Fruit fly (Drosophila melanogaster) whole organism, adult: Measurements from ENCODE around the gene Hpd.

ENCODE experiments used
- CG11617 ChIP-seq: fragments of 200-800 bp; sonication (Bioruptor generic); optimal IDR thresholded peaks from 2 replicates; lab custom pipeline; 2017; ENCODE audit warnings: mild to moderate bottlenecking, missing biosample characterization, missing genetic modification reagents, missing genetic modification characterization
- CG12768 ChIP-seq: fragments of 200-800 bp; sonication (Bioruptor generic); optimal IDR thresholded peaks from 2 replicates; lab custom pipeline; 2017; ENCODE audit warnings: missing biosample characterization, missing genetic modification characterization, mild to moderate bottlenecking, moderate library complexity, missing genetic modification reagents
- CG14711 ChIP-seq: fragments of 200-800 bp; sonication (Bioruptor generic); optimal IDR thresholded peaks from 2 replicates; lab custom pipeline; 2018; ENCODE audit warnings: missing biosample characterization, mild to moderate bottlenecking, missing genetic modification characterization, moderate library complexity
- CG1620 ChIP-seq: fragments of 200-800 bp; sonication (Bioruptor generic); optimal IDR thresholded peaks from 2 replicates; lab custom pipeline; 2016; ENCODE audit warnings: missing biosample characterization, missing genetic modification characterization
- CG33017 ChIP-seq: fragments of 200-800 bp; sonication (Bioruptor generic); optimal IDR thresholded peaks from 2 replicates; lab custom pipeline; 2018; ENCODE audit warnings: missing biosample characterization, mild to moderate bottlenecking, missing genetic modification characterization, moderate library complexity
- CG5204 ChIP-seq: fragments of 200-800 bp; sonication (Bioruptor generic); optimal IDR thresholded peaks from 2 replicates; lab custom pipeline; 2016; ENCODE audit warnings: missing biosample characterization, missing genetic modification characterization
- CG7045 ChIP-seq: fragments of 200-800 bp; sonication (Bioruptor generic); optimal IDR thresholded peaks from 2 replicates; lab custom pipeline; 2017; ENCODE audit warnings: missing biosample characterization, mild to moderate bottlenecking, missing genetic modification characterization
- CG7101 ChIP-seq: fragments of 200-800 bp; sonication (Bioruptor generic); optimal IDR thresholded peaks from 2 replicates; lab custom pipeline; 2018; ENCODE audit warnings: missing biosample characterization, mild to moderate bottlenecking, missing genetic modification characterization, moderate library complexity
- Clk ChIP-seq: fragments of 200-800 bp; sonication (Bioruptor generic); optimal IDR thresholded peaks from 2 replicates; lab custom pipeline; 2017; ENCODE audit warnings: missing biosample characterization, missing genetic modification characterization
- Crg-1 ChIP-seq: fragments of 200-800 bp; sonication (Bioruptor generic); optimal IDR thresholded peaks from 2 replicates; lab custom pipeline; 2016; ENCODE audit warnings: missing biosample characterization, missing genetic modification characterization
- Hr96 ChIP-seq: fragments of 200-800 bp; sonication (Bioruptor generic); optimal IDR thresholded peaks from 2 replicates; lab custom pipeline; 2016; ENCODE audit warnings: missing biosample characterization, missing genetic modification characterization
- Mnt ChIP-seq: fragments of 200-800 bp; sonication (Bioruptor generic); optimal IDR thresholded peaks from 2 replicates; lab custom pipeline; 2016; ENCODE audit warnings: missing biosample characterization, mild to moderate bottlenecking, missing genetic modification characterization
- bab1 ChIP-seq: fragments of 200-800 bp; sonication (Bioruptor generic); optimal IDR thresholded peaks from 3 replicates; lab custom pipeline; 2019; ENCODE audit warnings: missing biosample characterization, mild to moderate bottlenecking, missing genetic modification characterization, moderate library complexity
- cic ChIP-seq: fragments of 200-800 bp; sonication (Bioruptor generic); optimal IDR thresholded peaks from 2 replicates; lab custom pipeline; 2017; ENCODE audit warnings: missing biosample characterization, mild to moderate bottlenecking, missing genetic modification characterization, moderate library complexity
- cnc ChIP-seq, 2 experiments: fragments of >200 bp; optimal IDR thresholded peaks; 2 replicates each; lab custom pipeline; 2017
- kay ChIP-seq: fragments of 200-800 bp; sonication (Bioruptor generic); peaks from one replicate; lab custom pipeline; 2016; ENCODE audit warnings: missing biosample characterization, missing genetic modification characterization, borderline replicate concordance
- ovo ChIP-seq: fragments of 200-800 bp; sonication (Bioruptor generic); optimal IDR thresholded peaks from 2 replicates; lab custom pipeline; 2016; ENCODE audit warnings: missing biosample characterization, missing genetic modification characterization
- pad ChIP-seq: fragments of 200-800 bp; sonication (Bioruptor generic); optimal IDR thresholded peaks from 3 replicates; lab custom pipeline; 2017; ENCODE audit warnings: missing biosample characterization, missing genetic modification characterization, mild to moderate bottlenecking, moderate library complexity, missing genetic modification reagents
- tj ChIP-seq: fragments of 200-800 bp; sonication (Bioruptor generic); optimal IDR thresholded peaks from 3 replicates; lab custom pipeline; 2017; ENCODE audit warnings: missing biosample characterization, mild to moderate bottlenecking, missing genetic modification characterization, moderate library complexity
- toe ChIP-seq: fragments of 200-800 bp; sonication (Bioruptor generic); optimal IDR thresholded peaks from 2 replicates; lab custom pipeline; 2016; ENCODE audit warnings: missing biosample characterization, missing genetic modification characterization

Gene Hpd

DNA sequence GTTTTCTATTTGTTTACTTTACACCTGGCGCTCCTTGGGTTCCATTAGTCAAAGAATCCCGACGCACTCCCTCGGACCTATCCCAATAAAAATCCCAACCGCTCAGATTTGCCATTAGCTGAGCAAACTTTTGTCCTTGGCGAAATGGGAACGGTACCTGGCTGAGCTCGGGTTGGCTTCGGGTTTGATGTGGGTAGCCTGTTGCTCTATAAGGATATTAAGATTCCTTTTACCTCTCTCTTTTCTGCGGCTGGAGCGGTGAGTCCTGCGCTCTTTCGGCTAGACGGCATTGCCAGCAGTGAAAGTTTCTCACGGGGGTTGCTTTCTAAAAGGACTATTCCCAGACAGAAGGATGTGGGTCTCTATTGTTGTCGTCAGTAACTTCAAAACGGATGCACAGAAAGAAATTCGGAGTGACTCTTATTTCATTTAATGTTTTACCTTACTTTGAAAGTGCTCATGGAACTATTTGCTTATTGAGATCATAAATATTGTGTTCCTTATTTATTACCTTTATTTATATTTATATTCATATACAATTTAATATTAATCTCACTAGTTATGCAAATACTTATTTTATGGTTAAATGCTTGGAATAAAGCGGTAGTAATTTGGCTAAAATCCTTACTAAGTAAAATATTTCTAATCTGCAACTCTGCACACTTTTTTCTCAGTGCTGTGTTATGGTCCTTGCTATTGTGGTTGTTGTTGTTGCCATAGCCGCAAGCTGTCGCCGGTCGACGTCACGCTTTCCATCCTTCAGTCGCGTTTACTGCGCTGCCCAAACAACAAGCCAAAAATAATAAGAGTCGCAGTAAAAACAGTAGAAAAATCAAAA is 2.2 kb upstream of the Hpd start, which contains the start of gene CG5910:
TSS of gene CG5910 (plus strand) at position 788 of the 838 bp plus-strand sequence.
- TF ChIP-seq CG14711 (tag; lab: Kevin White, UChicago), result peak; percentile 18
- TF ChIP-seq Crg-1 (GFP tag; lab: Kevin White, UChicago), result no peak
- TF ChIP-seq Clk (GFP tag; lab: Kevin White, UChicago), result no peak
- peak; percentile 7 for TF ChIP-seq CG7045 (GFP tag; lab: Kevin White, UChicago)

DNA sequence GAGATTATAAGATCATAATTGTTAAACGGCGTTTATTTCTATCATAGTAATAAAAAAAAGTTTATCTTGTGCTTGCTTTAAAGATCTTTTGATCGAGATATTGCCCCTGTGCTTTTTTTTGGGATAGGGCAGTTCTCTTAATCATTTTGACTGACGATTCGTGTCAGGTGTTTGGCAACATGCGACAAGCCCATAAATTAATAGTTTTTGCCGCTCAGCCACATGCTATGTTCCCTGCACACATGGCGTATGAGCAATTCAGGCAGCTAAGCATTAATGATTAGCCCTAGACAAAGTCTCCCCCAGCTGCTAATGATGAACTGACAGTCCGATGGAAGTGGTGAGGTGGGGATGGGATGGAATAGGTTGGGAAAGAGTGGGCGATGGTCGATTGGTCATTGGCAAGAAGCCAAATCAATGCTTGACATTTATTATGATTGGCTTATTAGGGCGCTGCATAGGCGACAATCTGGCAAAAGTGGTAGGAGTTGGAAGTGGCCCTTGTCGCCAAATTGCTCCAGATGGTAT is 1.3 kb upstream of the Hpd start:
- TF ChIP-seq CG7101, result no peak
- TF ChIP-seq ovo (GFP tag; lab: Kevin White, UChicago), result no peak
- TF ChIP-seq CG12768, result no peak
- TF ChIP-seq bab1, result no peak
- no peak for TF ChIP-seq toe (GFP tag; lab: Kevin White, UChicago)
- TF ChIP-seq CG1620 (GFP tag; lab: Kevin White, UChicago), result no peak
- TF ChIP-seq Mnt (GFP tag; lab: Kevin White, UChicago), result no peak

- no peak for TF ChIP-seq CG1620 (GFP tag; lab: Kevin White, UChicago)
- TF ChIP-seq ovo (GFP tag; lab: Kevin White, UChicago), result no peak
- peak; percentile 16 for TF ChIP-seq Mnt (GFP tag; lab: Kevin White, UChicago)
- no peak for TF ChIP-seq CG7101
- no peak for TF ChIP-seq Crg-1 (GFP tag; lab: Kevin White, UChicago)
Measured at dm6 chr3L:20436069-20436468, 3.6 kb downstream of the Hpd start, which contains the start of the genes mRpL15 and CtIP. mRpL15 (minus strand) TSS chr3L:20436209. CtIP (plus strand) TSS chr3L:20436250.

DNA sequence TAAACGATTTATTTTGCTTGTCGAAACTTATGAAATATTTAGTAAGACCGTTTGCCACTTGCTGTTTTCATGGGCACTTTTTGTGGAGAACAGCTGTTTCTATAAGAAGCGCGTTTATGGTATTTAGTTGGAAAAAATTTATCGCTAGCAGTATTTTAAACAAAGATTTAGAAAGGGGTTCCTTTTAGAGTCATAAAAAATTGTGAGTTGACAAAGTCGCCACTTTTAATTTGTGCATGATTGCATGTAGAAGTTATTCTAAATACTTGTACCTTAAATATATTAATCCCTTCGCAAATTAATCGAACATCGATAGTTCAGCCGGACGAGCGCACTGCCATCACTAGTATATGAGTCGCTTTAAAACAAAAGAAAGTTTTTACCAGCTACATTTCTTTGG is 7.4 kb downstream of the Hpd start, which contains the start of the genes Las and Psn:
TSS of gene Las (minus strand) at position 65 of the 400 bp plus-strand sequence.
TSS of gene Psn (plus strand) at position 172 of the 400 bp plus-strand sequence.
- TF ChIP-seq CG11617 (GFP tag; lab: Kevin White, UChicago) (peak; percentile 40), pad (GFP tag; lab: Kevin White, UChicago) (no peak), CG14711 (tag; lab: Kevin White, UChicago) (peak; percentile 23), kay (GFP tag; lab: Kevin White, UChicago) (no peak), bab1 (peak; percentile 56), CG1620 (GFP tag; lab: Kevin White, UChicago) (peak; percentile 12), tj (GFP tag; lab: Kevin White, UChicago) (peak; percentile 13), Mnt (GFP tag; lab: Kevin White, UChicago) (peak; percentile 39)

dm6 chr3L:20431619-20432018 is 8.1 kb downstream of the Hpd start:
- TF ChIP-seq CG7101 (no peak), ovo (GFP tag; lab: Kevin White, UChicago) (no peak), CG11617 (GFP tag; lab: Kevin White, UChicago) (no peak), tj (GFP tag; lab: Kevin White, UChicago) (no peak), kay (GFP tag; lab: Kevin White, UChicago) (no peak), CG7045 (GFP tag; lab: Kevin White, UChicago) (no peak), bab1 (no peak), CG14711 (tag; lab: Kevin White, UChicago) (no peak), toe (GFP tag; lab: Kevin White, UChicago) (no peak), Mnt (GFP tag; lab: Kevin White, UChicago) (no peak), Hr96 (GFP tag; lab: Kevin White, UChicago) (no peak), CG5204 (GFP tag; lab: Kevin White, UChicago) (no peak), CG1620 (GFP tag; lab: Kevin White, UChicago) (no peak), pad (GFP tag; lab: Kevin White, UChicago) (no peak), CG12768 (no peak), cic (GFP tag; lab: Kevin White, UChicago) (no peak), Crg-1 (GFP tag; lab: Kevin White, UChicago) (no peak), CG33017 (tag; lab: Kevin White, UChicago) (no peak)

dm6 chr3L:20430182-20430581 is 9.5 kb downstream of the Hpd start, which contains the start of gene CG5262:
CG5262 (minus strand) TSS chr3L:20430475.
- TF ChIP-seq tj (GFP tag; lab: Kevin White, UChicago) (peak; percentile 63), CG33017 (tag; lab: Kevin White, UChicago) (no peak), bab1 (peak; percentile 32)

DNA sequence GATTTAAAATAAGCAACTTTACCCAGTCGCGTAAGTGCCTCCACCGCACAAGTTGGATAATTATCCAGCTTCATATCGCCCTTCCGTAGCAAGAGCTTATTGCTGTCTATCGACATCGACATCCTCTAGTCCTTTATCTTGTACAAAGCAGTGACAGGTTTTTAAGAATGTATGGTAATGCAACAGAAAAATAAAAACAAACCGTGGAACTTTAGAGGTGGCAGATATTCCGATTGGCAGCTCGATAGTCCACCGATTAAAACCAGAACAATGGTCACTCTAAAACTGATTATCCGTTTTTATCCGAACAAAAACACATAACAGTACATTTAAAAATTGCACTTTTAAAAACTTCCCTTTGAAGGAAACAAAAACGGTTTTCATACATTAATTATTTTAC is 12.2 kb downstream of the Hpd start, which contains the start of gene CG5274:
TSS of gene CG5274 (minus strand) at position 218 of the 400 bp plus-strand sequence.
- no peak for TF ChIP-seq cnc (optimal IDR thresholded peaks at IDR 0.05; lab: Kevin White, UChicago)
- no peak for TF ChIP-seq CG7101
- TF ChIP-seq CG5204 (GFP tag; lab: Kevin White, UChicago), result no peak
- TF ChIP-seq Hr96 (GFP tag; lab: Kevin White, UChicago), result no peak
- TF ChIP-seq kay (GFP tag; lab: Kevin White, UChicago), result no peak
- TF ChIP-seq ovo (GFP tag; lab: Kevin White, UChicago), result no peak
- TF ChIP-seq bab1, result peak; percentile 62
- TF ChIP-seq cic (GFP tag; lab: Kevin White, UChicago), result no peak
